Worm (Caenorhabditis elegans) whole organism, young adult: ENCODE results near the gene mdt-17.
A peak's percentile ranks its signal among the peaks of the same experiment; 100 is the strongest.

Source experiments
- B0019.2 ChIP-seq: fragments of 200-800 bp; sonication (Bioruptor generic); conservative IDR thresholded peaks from 2 replicates; pipeline ENCODE4 v1.3.6; 2022; ENCODE audit warnings: missing genetic modification reagents, missing genetic modification characterization, missing compliant biosample characterization
- B0035.1 ChIP-seq: sonication (generic microtip); optimal IDR thresholded peaks from 2 replicates; lab custom pipeline; 2016; ENCODE audit warnings: missing genetic modification characterization, mild to moderate bottlenecking, missing compliant biosample characterization, missing genotype, missing genetic modification reagents
- B0261.1 ChIP-seq: sonication (generic microtip); optimal IDR thresholded peaks from 2 replicates; lab custom pipeline; 2016; ENCODE audit warnings: mild to moderate bottlenecking, missing genetic modification characterization, moderate library complexity, missing compliant biosample characterization
- B0336.3 ChIP-seq: fragments of 200-800 bp; sonication (Bioruptor generic); IDR thresholded peaks from 2 replicates; pipeline ENCODE4 v1.3.6; 2022; ENCODE audit warnings: missing genetic modification characterization, missing compliant biosample characterization
- C06A6.2 ChIP-seq: fragments of 200-800 bp; sonication (Bioruptor generic); conservative IDR thresholded peaks from 2 replicates; pipeline ENCODE4 v1.3.6; 2022; ENCODE audit warnings: missing genetic modification characterization, missing compliant biosample characterization
- C17E4.6 ChIP-seq: fragments of 200-800 bp; sonication (Bioruptor generic); IDR thresholded peaks from 2 replicates; pipeline ENCODE4 v1.3.6; 2022; ENCODE audit warnings: missing genetic modification reagents, missing genetic modification characterization, missing compliant biosample characterization
- F10E7.11 ChIP-seq: sonication (generic microtip); optimal IDR thresholded peaks from 2 replicates; lab custom pipeline; 2017; ENCODE audit warnings: mild to moderate bottlenecking, missing genetic modification characterization, moderate library complexity, missing compliant biosample characterization
- F23B12.7 ChIP-seq: sonication (generic microtip); optimal IDR thresholded peaks from 2 replicates; lab custom pipeline; 2017; ENCODE audit warnings: missing genetic modification characterization, mild to moderate bottlenecking, missing compliant biosample characterization, antibody characterized with exemption, moderate library complexity; ENCODE audit not compliant: insufficient read depth
- F37B4.10 ChIP-seq: fragments of 200-800 bp; sonication (Bioruptor generic); IDR thresholded peaks from 2 replicates; pipeline ENCODE4 v1.3.6; 2022; ENCODE audit warnings: missing genetic modification characterization, missing compliant biosample characterization
- F57A8.1 ChIP-seq: fragments of 200-800 bp; sonication (Bioruptor generic); optimal IDR thresholded peaks from 2 replicates; lab custom pipeline; 2018; ENCODE audit warnings: mild to moderate bottlenecking, missing genetic modification characterization, moderate library complexity, missing compliant biosample characterization
- F57C9.4 ChIP-seq: sonication (generic microtip); optimal IDR thresholded peaks from 2 replicates; lab custom pipeline; 2017; ENCODE audit warnings: mild to moderate bottlenecking, missing genetic modification characterization, missing compliant biosample characterization
- T07F8.4 ChIP-seq: sonication (generic microtip); optimal IDR thresholded peaks from 2 replicates; lab custom pipeline; 2016; ENCODE audit warnings: mild to moderate bottlenecking, missing genetic modification characterization, moderate library complexity, missing compliant biosample characterization
- T26A5.8 ChIP-seq: sonication (generic microtip); optimal IDR thresholded peaks from 2 replicates; lab custom pipeline; 2016; ENCODE audit warnings: missing genetic modification characterization, missing compliant biosample characterization
- Y56A3A.18 ChIP-seq: fragments of 200-800 bp; sonication (Bioruptor generic); IDR thresholded peaks from 2 replicates; pipeline ENCODE4 v1.3.6; 2022; ENCODE audit warnings: missing genetic modification reagents, missing genetic modification characterization, missing compliant biosample characterization
- Y67H2A.10 ChIP-seq: fragments of 200-800 bp; sonication (Bioruptor generic); conservative IDR thresholded peaks from 2 replicates; pipeline ENCODE4 v1.3.6; 2022; ENCODE audit warnings: missing genetic modification reagents, missing genetic modification characterization, missing compliant biosample characterization
- Y95B8A.8 ChIP-seq: fragments of 200-800 bp; sonication (Bioruptor generic); IDR thresholded peaks from 2 replicates; pipeline ENCODE4 v1.3.6; 2022; ENCODE audit warnings: missing genetic modification reagents, missing genetic modification characterization, missing compliant biosample characterization
- ZK185.1 ChIP-seq: sonication (generic microtip); optimal IDR thresholded peaks from 2 replicates; lab custom pipeline; 2016; ENCODE audit warnings: mild to moderate bottlenecking, missing genetic modification characterization, missing compliant biosample characterization; ENCODE audit not compliant: poor library complexity, severe bottlenecking
- akir-1 ChIP-seq: fragments of 200-800 bp; sonication (Bioruptor generic); optimal IDR thresholded peaks from 2 replicates; lab custom pipeline; 2018; ENCODE audit warnings: mild to moderate bottlenecking, missing genetic modification characterization, moderate library complexity, missing compliant biosample characterization
- aptf-2 ChIP-seq: fragments of 200-800 bp; sonication (Bioruptor generic); conservative IDR thresholded peaks from 2 replicates; pipeline ENCODE4 v1.3.6; 2022; ENCODE audit warnings: missing genetic modification reagents, missing genetic modification characterization, missing compliant biosample characterization
- aptf-3 ChIP-seq: fragments of 200-800 bp; sonication (Bioruptor generic); IDR thresholded peaks from 2 replicates; pipeline ENCODE4 v1.3.6; 2022; ENCODE audit warnings: missing genetic modification characterization, missing compliant biosample characterization
- atf-7 ChIP-seq: sonication (generic microtip); optimal IDR thresholded peaks from 2 replicates; lab custom pipeline; 2017; ENCODE audit warnings: mild to moderate bottlenecking, missing genetic modification characterization, missing compliant biosample characterization
- attf-3 ChIP-seq: fragments of 200-800 bp; sonication (Bioruptor generic); conservative IDR thresholded peaks from 2 replicates; pipeline ENCODE4 v1.3.6; 2022; ENCODE audit warnings: missing genetic modification reagents, missing genetic modification characterization, missing compliant biosample characterization
- attf-6 ChIP-seq: fragments of 200-800 bp; sonication (Bioruptor generic); IDR thresholded peaks from 2 replicates; pipeline ENCODE4 v1.3.6; 2022; ENCODE audit warnings: missing genetic modification reagents, missing genetic modification characterization, missing compliant biosample characterization
- bed-2 ChIP-seq: fragments of 200-800 bp; sonication (Bioruptor generic); IDR thresholded peaks from 2 replicates; pipeline ENCODE4 v1.3.6; 2022; ENCODE audit warnings: missing genetic modification reagents, missing genetic modification characterization, missing compliant biosample characterization
- ceh-100 ChIP-seq: fragments of 200-800 bp; sonication (Bioruptor generic); IDR thresholded peaks from 2 replicates; pipeline ENCODE4 v1.3.6; 2022; ENCODE audit warnings: missing genetic modification reagents, missing genetic modification characterization, missing compliant biosample characterization
- ceh-91 ChIP-seq: fragments of 200-800 bp; sonication (Bioruptor generic); IDR thresholded peaks from 2 replicates; pipeline ENCODE4 v1.3.6; 2022; ENCODE audit warnings: missing genetic modification reagents, missing genetic modification characterization, missing compliant biosample characterization
- chd-7 ChIP-seq: sonication (generic microtip); optimal IDR thresholded peaks from 2 replicates; lab custom pipeline; 2016; ENCODE audit warnings: mild to moderate bottlenecking, missing genetic modification characterization, moderate library complexity, missing compliant biosample characterization
- dox-1 ChIP-seq: fragments of 200-800 bp; sonication (Bioruptor generic); IDR thresholded peaks from 2 replicates; pipeline ENCODE4 v1.3.6; 2022; ENCODE audit warnings: missing genetic modification reagents, missing genetic modification characterization, missing compliant biosample characterization
- efl-1 ChIP-seq: fragments of 150-350 bp; optimal IDR thresholded peaks from 2 replicates; lab custom pipeline; 2014; ENCODE audit warnings: missing biosample characterization, missing genetic modification reagents, missing genetic modification characterization
- ets-4 ChIP-seq: fragments of 200-800 bp; sonication (Bioruptor generic); optimal IDR thresholded peaks from 2 replicates; lab custom pipeline; 2018; ENCODE audit warnings: mild to moderate bottlenecking, missing genetic modification characterization, missing compliant biosample characterization
- hlh-12 ChIP-seq: sonication (generic microtip); optimal IDR thresholded peaks from 2 replicates; lab custom pipeline; 2016; ENCODE audit warnings: missing genetic modification characterization, missing compliant biosample characterization
- lag-1 ChIP-seq: fragments of 200-800 bp; sonication (Bioruptor generic); IDR thresholded peaks from 2 replicates; pipeline ENCODE4 v1.3.6; 2022; ENCODE audit warnings: missing genetic modification reagents, missing genetic modification characterization, missing compliant biosample characterization
- let-607 ChIP-seq, 2 experiments: fragments of 200-800 bp in 1 of 2; sonication (Bioruptor generic) in 1 of 2; sonication (generic microtip) in 1 of 2; optimal IDR thresholded peaks; 2 replicates each; lab custom pipeline; 2016 to 2018; ENCODE audit warnings: mild to moderate bottlenecking in 2 of 2, missing compliant biosample characterization in 2 of 2, missing genetic modification characterization in 2 of 2, moderate library complexity in 2 of 2, missing genotype in 1 of 2
- lin-26 ChIP-seq: fragments of 200-800 bp; sonication (Bioruptor generic); IDR thresholded peaks from 2 replicates; pipeline ENCODE4 v1.3.6; 2022; ENCODE audit warnings: missing genetic modification reagents, missing genetic modification characterization, missing compliant biosample characterization
- lsy-27 ChIP-seq: sonication (generic microtip); optimal IDR thresholded peaks from 2 replicates; lab custom pipeline; 2017; ENCODE audit warnings: missing genetic modification characterization, mild to moderate bottlenecking, missing compliant biosample characterization, antibody characterized with exemption, missing genotype, borderline replicate concordance; ENCODE audit not compliant: insufficient read depth
- madf-10 ChIP-seq: sonication (generic microtip); optimal IDR thresholded peaks from 2 replicates; lab custom pipeline; 2016; ENCODE audit warnings: mild to moderate bottlenecking, missing genetic modification characterization, missing compliant biosample characterization
- madf-3 ChIP-seq: fragments of 200-800 bp; sonication (Bioruptor generic); IDR thresholded peaks from 2 replicates; pipeline ENCODE4 v1.3.6; 2022; ENCODE audit warnings: missing genetic modification reagents, missing genetic modification characterization, missing compliant biosample characterization
- madf-8 ChIP-seq: fragments of 200-800 bp; sonication (Bioruptor generic); conservative IDR thresholded peaks from 2 replicates; pipeline ENCODE4 v1.3.6; 2022; ENCODE audit warnings: missing genetic modification reagents, missing genetic modification characterization, missing compliant biosample characterization
- mcd-1 ChIP-seq: fragments of 200-800 bp; sonication (Bioruptor generic); IDR thresholded peaks from 2 replicates; pipeline ENCODE4 v1.3.6; 2022; ENCODE audit warnings: missing genetic modification reagents, missing genetic modification characterization, missing compliant biosample characterization
- mel-28 ChIP-seq: sonication (generic microtip); optimal IDR thresholded peaks from 2 replicates; lab custom pipeline; 2016; ENCODE audit warnings: borderline replicate concordance, mild to moderate bottlenecking, missing genetic modification characterization, missing compliant biosample characterization
- mxl-1 ChIP-seq: sonication (generic microtip); optimal IDR thresholded peaks from 2 replicates; lab custom pipeline; 2016; ENCODE audit warnings: missing genetic modification characterization, missing compliant biosample characterization
- nfya-2 ChIP-seq: fragments of 200-800 bp; sonication (Bioruptor generic); IDR thresholded peaks from 2 replicates; pipeline ENCODE4 v1.3.6; 2022; ENCODE audit warnings: missing genetic modification reagents, missing genetic modification characterization, missing compliant biosample characterization
- pha-4 ChIP-seq: fragments of 150-350 bp; sonication (generic microtip); optimal IDR thresholded peaks from 2 replicates; lab custom pipeline; 2014; ENCODE audit warnings: missing biosample characterization, missing genetic modification reagents, missing genetic modification characterization
- sdz-38 ChIP-seq: sonication (generic microtip); optimal IDR thresholded peaks from 2 replicates; lab custom pipeline; 2016; ENCODE audit warnings: missing genotype, missing genetic modification characterization, missing compliant biosample characterization
- snpc-1.3 ChIP-seq: sonication (generic microtip); optimal IDR thresholded peaks from 2 replicates; lab custom pipeline; 2017; ENCODE audit warnings: missing genetic modification characterization, mild to moderate bottlenecking, missing compliant biosample characterization, antibody characterized with exemption, moderate library complexity, missing genotype, missing genetic modification reagents; ENCODE audit not compliant: insufficient read depth
- tlf-1 ChIP-seq: fragments of 200-800 bp; sonication (Bioruptor generic); optimal IDR thresholded peaks from 2 replicates; lab custom pipeline; 2018; ENCODE audit warnings: mild to moderate bottlenecking, missing genetic modification characterization, missing compliant biosample characterization
- ztf-18 ChIP-seq: sonication (generic microtip); optimal IDR thresholded peaks from 2 replicates; lab custom pipeline; 2016; ENCODE audit warnings: missing genotype, mild to moderate bottlenecking, missing genetic modification characterization, missing compliant biosample characterization
- ztf-28 ChIP-seq: fragments of 200-800 bp; sonication (Bioruptor generic); IDR thresholded peaks from 2 replicates; pipeline ENCODE4 v1.3.6; 2022; ENCODE audit warnings: missing genetic modification reagents, missing genetic modification characterization, missing compliant biosample characterization

Gene mdt-17

ce11 chrV:20266992-20267391, at the start of gene mdt-17 (continued):
- TF ChIP-seq let-607 (tag; optimal IDR thresholded peaks at IDR 0.05; lab: Kevin White, UChicago) (no peak), ets-4 (no peak), attf-6 (peak; percentile 62; the same call in 1 of the 2 replicates), B0336.3 (GFP tag; lab: Robert Waterston, UW) (peak; percentile 80), pha-4 (tag; lab: Kevin White, UChicago) (no peak), chd-7 (tag; lab: Kevin White, UChicago) (peak; percentile 41), Y67H2A.10 (GFP tag; lab: Robert Waterston, UW) (no peak), snpc-1.3 (tag; lab: Kevin White, UChicago) (no peak), madf-10 (tag; lab: Kevin White, UChicago) (no peak), T07F8.4 (tag; lab: Kevin White, UChicago) (no peak), ceh-91 (no peak), C17E4.6 (0 out of 2 replicates have a peak, but pooled peaks have one; percentile 36), ztf-18 (tag; lab: Kevin White, UChicago) (no peak), B0261.1 (no peak), aptf-3 (GFP tag; lab: Robert Waterston, UW) (no peak), ztf-28 (GFP tag; lab: Robert Waterston, UW) (no peak), lin-26 (peak; percentile 37; the same call in 1 of the 2 replicates), ceh-100 (GFP tag; lab: Robert Waterston, UW) (peak; percentile 36; the same call in 1 of the 2 replicates), attf-3 (GFP tag; lab: Robert Waterston, UW) (no peak), C06A6.2 (GFP tag; lab: Robert Waterston, UW) (no peak), ZK185.1 (tag; lab: Kevin White, UChicago) (no peak), F10E7.11 (tag; lab: Kevin White, UChicago) (no peak), dox-1 (GFP tag; lab: Robert Waterston, UW) (0 out of 2 replicates have a peak, but pooled peaks have one; percentile 15), atf-7 (tag; lab: Kevin White, UChicago) (peak; percentile 15), lag-1 (GFP tag; lab: Robert Waterston, UW) (no peak), tlf-1 (GFP tag; lab: Kevin White, UChicago) (peak; percentile 47), hlh-12 (tag; lab: Kevin White, UChicago) (no peak), lsy-27 (tag; lab: Kevin White, UChicago) (no peak), madf-3 (GFP tag; lab: Robert Waterston, UW) (peak; percentile 79), mxl-1 (no peak), madf-8 (no peak), mel-28 (no peak), F57A8.1 (GFP tag; lab: Kevin White, UChicago) (no peak), F37B4.10 (GFP tag; lab: Robert Waterston, UW) (no peak), Y56A3A.18 (GFP tag; lab: Robert Waterston, UW) (no peak), sdz-38 (tag; lab: Kevin White, UChicago) (no peak), F23B12.7 (tag; lab: Kevin White, UChicago) (no peak), Y95B8A.8 (0 out of 2 replicates have a peak, but pooled peaks have one; percentile 22), bed-2 (GFP tag; lab: Robert Waterston, UW) (no peak), mcd-1 (GFP tag; lab: Robert Waterston, UW) (no peak), F57C9.4 (tag; lab: Kevin White, UChicago) (no peak), aptf-2 (GFP tag; lab: Robert Waterston, UW) (no peak), nfya-2 (GFP tag; lab: Robert Waterston, UW) (0 out of 2 replicates have a peak, but pooled peaks have one; percentile 8), T26A5.8 (tag; lab: Kevin White, UChicago) (no peak), B0019.2 (no peak), B0035.1 (tag; lab: Kevin White, UChicago) (no peak), efl-1 (GFP tag; lab: Kevin White, UChicago) (no peak), akir-1 (GFP tag; lab: Kevin White, UChicago) (no peak)
